Fruit fly (Drosophila melanogaster) whole organism: ENCODE measurements around the gene Tailor.

ENCODE experiments used
- psq ChIP-seq: fragments of >200 bp; optimal IDR thresholded peaks from 2 replicates; lab custom pipeline; 2017
- usp ChIP-seq: fragments of >200 bp; optimal IDR thresholded peaks from 2 replicates; lab custom pipeline; 2017; ENCODE audit warnings: missing biosample characterization, missing genetic modification characterization, mixed read lengths

- no peak for TF ChIP-seq psq
- no peak for TF ChIP-seq usp (GFP tag; lab: Kevin White, UChicago)
Observed at dm6 chr3R:7087201-7087505, 1.3 kb upstream of the Tailor start.
